Worm (Caenorhabditis elegans) whole organism, L3 larva: ENCODE measurements around the gene dlst-1.
A peak's percentile ranks its signal among the peaks of the same experiment; 100 is the strongest.

ENCODE experiments used
- ZK546.5 ChIP-seq: sonication (generic microtip); optimal IDR thresholded peaks from 2 replicates; lab custom pipeline; 2017; ENCODE audit warnings: missing biosample characterization, missing genetic modification characterization
- aly-2 ChIP-seq: fragments of 150-350 bp; optimal IDR thresholded peaks from 2 replicates; lab custom pipeline; 2014; ENCODE audit warnings: missing biosample characterization, missing genetic modification characterization
- ama-1 ChIP-seq: fragments of 150-350 bp; optimal IDR thresholded peaks from 2 replicates; lab custom pipeline; 2018
- ceh-28 ChIP-seq: fragments of 150-350 bp; optimal IDR thresholded peaks from 2 replicates; lab custom pipeline; 2014; ENCODE audit warnings: missing biosample characterization, missing genetic modification reagents, missing genetic modification characterization
- ceh-9 ChIP-seq: sonication (generic microtip); optimal IDR thresholded peaks from 2 replicates; lab custom pipeline; 2018; ENCODE audit warnings: missing biosample characterization, missing genetic modification characterization
- daf-12 ChIP-seq: fragments of 150-350 bp; optimal IDR thresholded peaks from 2 replicates; lab custom pipeline; 2014; ENCODE audit warnings: missing biosample characterization, missing genetic modification reagents, missing genetic modification characterization
- egl-5 ChIP-seq: fragments of 150-350 bp; optimal IDR thresholded peaks from 2 replicates; lab custom pipeline; 2017; ENCODE audit warnings: missing biosample characterization, missing genetic modification reagents, missing genetic modification characterization, inconsistent platforms
- elt-2 ChIP-seq: sonication (generic microtip); optimal IDR thresholded peaks from 2 replicates; lab custom pipeline; 2016; ENCODE audit warnings: missing genetic modification reagents, mild to moderate bottlenecking, missing genetic modification characterization, missing compliant biosample characterization
- elt-3 ChIP-seq, 3 experiments: fragments of 150-350 bp in 1 of 3; sonication (generic microtip) in 2 of 3; optimal IDR thresholded peaks; 2 replicates in 2 of 3; 4 replicates in 1 of 3; lab custom pipeline; 2014 to 2017; ENCODE audit warnings: missing biosample characterization in 3 of 3, missing genetic modification characterization in 3 of 3
- eor-1 ChIP-seq, 2 experiments: fragments of 150-350 bp; optimal IDR thresholded peaks; 2 replicates each; lab custom pipeline; 2014 to 2018; ENCODE audit warnings: missing biosample characterization in 2 of 2, missing genetic modification characterization in 2 of 2
- fkh-10 ChIP-seq: sonication (generic microtip); optimal IDR thresholded peaks from 2 replicates; lab custom pipeline; 2017; ENCODE audit warnings: missing biosample characterization, missing genetic modification reagents, missing genetic modification characterization
- hmg-11 ChIP-seq: sonication (generic microtip); optimal IDR thresholded peaks from 2 replicates; lab custom pipeline; 2016; ENCODE audit warnings: missing genetic modification characterization, missing compliant biosample characterization
- jun-1 ChIP-seq: fragments of 150-350 bp; optimal IDR thresholded peaks from 2 replicates; lab custom pipeline; 2014; ENCODE audit warnings: missing biosample characterization, missing genetic modification reagents, missing genetic modification characterization
- lin-39 ChIP-seq: fragments of 150-350 bp; optimal IDR thresholded peaks from 2 replicates; lab custom pipeline; 2018; ENCODE audit warnings: missing biosample characterization, missing genetic modification reagents, missing genetic modification characterization
- lsy-12 ChIP-seq: sonication (generic microtip); optimal IDR thresholded peaks from 2 replicates; lab custom pipeline; 2016; ENCODE audit warnings: mild to moderate bottlenecking, missing genetic modification characterization, missing compliant biosample characterization
- mml-1 ChIP-seq: fragments of 150-350 bp; sonication (generic microtip); optimal IDR thresholded peaks from 3 replicates; lab custom pipeline; 2014; ENCODE audit warnings: missing biosample characterization, missing genetic modification characterization
- nfya-1 ChIP-seq: sonication (generic microtip); optimal IDR thresholded peaks from 2 replicates; lab custom pipeline; 2017; ENCODE audit warnings: missing genetic modification characterization, mild to moderate bottlenecking, missing compliant biosample characterization, antibody characterized with exemption, moderate library complexity; ENCODE audit not compliant: insufficient read depth
- nhr-11 ChIP-seq: fragments of 150-350 bp; optimal IDR thresholded peaks from 2 replicates; lab custom pipeline; 2014; ENCODE audit warnings: missing biosample characterization, missing genetic modification characterization
- nhr-12 ChIP-seq: fragments of 150-350 bp; optimal IDR thresholded peaks from 2 replicates; lab custom pipeline; 2014; ENCODE audit warnings: missing biosample characterization, missing genetic modification characterization
- nhr-25 ChIP-seq: sonication (generic microtip); optimal IDR thresholded peaks from 2 replicates; lab custom pipeline; 2017; ENCODE audit warnings: missing biosample characterization, missing genetic modification characterization
- nhr-28 ChIP-seq: fragments of 150-350 bp; optimal IDR thresholded peaks from 2 replicates; lab custom pipeline; 2014; ENCODE audit warnings: missing biosample characterization, missing genetic modification characterization
- nhr-43 ChIP-seq: sonication (generic microtip); optimal IDR thresholded peaks from 2 replicates; lab custom pipeline; 2016; ENCODE audit warnings: mild to moderate bottlenecking, missing genetic modification characterization, missing compliant biosample characterization; ENCODE audit not compliant: poor library complexity, severe bottlenecking
- nhr-76 ChIP-seq: fragments of 150-350 bp; sonication (generic microtip); optimal IDR thresholded peaks from 5 replicates; lab custom pipeline; 2014; ENCODE audit warnings: missing biosample characterization, missing genetic modification characterization
- nhr-77 ChIP-seq: fragments of 150-350 bp; optimal IDR thresholded peaks from 2 replicates; lab custom pipeline; 2014; ENCODE audit warnings: missing biosample characterization, missing genetic modification characterization
- pqm-1 ChIP-seq: fragments of 150-350 bp; optimal IDR thresholded peaks from 2 replicates; lab custom pipeline; 2017; ENCODE audit warnings: missing biosample characterization, missing genetic modification characterization, inconsistent platforms
- sea-2 ChIP-seq: fragments of 150-350 bp; sonication (generic microtip); optimal IDR thresholded peaks from 4 replicates; lab custom pipeline; 2014; ENCODE audit warnings: missing biosample characterization, missing genetic modification reagents, missing genetic modification characterization
- skn-1 ChIP-seq: fragments of 150-350 bp; optimal IDR thresholded peaks from 2 replicates; lab custom pipeline; 2014; ENCODE audit warnings: missing biosample characterization, missing genetic modification characterization
- snpc-4 ChIP-seq: fragments of 150-350 bp; optimal IDR thresholded peaks from 2 replicates; lab custom pipeline; 2014; ENCODE audit warnings: missing biosample characterization, missing genetic modification characterization
- tbx-2 ChIP-seq: sonication (generic microtip); optimal IDR thresholded peaks from 2 replicates; lab custom pipeline; 2016; ENCODE audit warnings: mild to moderate bottlenecking, missing genetic modification characterization, missing compliant biosample characterization

dlst-1 gene

DNA sequence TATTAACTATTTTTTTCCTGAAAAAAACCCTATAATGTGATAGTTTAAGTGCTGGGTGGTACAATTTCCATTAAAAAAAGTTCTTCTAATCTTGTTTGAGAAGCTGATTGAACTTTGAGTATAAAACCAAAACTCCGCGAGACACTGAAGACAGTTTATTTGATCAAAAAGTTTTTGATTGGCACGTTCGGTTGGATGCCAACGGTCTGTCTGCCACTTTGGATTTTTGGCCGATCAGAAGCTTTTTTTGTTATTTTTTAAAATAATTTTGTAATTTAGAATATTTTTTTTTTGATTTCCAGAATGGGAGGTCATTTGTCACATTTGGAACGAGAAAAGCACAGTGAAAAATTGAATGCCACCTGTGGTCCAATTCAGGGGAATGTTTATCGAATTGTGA is 39.4 kb downstream of the dlst-1 start, which contains the start of gene cest-28:
cest-28 (plus strand) TSS at position 301 of the 400 bp plus-strand sequence.
- TF ChIP-seq elt-3 (tag; optimal IDR thresholded peaks at IDR 0.05; lab: Kevin White, UChicago) = no peak
- TF ChIP-seq daf-12 (tag; lab: Kevin White, UChicago) = no peak

DNA sequence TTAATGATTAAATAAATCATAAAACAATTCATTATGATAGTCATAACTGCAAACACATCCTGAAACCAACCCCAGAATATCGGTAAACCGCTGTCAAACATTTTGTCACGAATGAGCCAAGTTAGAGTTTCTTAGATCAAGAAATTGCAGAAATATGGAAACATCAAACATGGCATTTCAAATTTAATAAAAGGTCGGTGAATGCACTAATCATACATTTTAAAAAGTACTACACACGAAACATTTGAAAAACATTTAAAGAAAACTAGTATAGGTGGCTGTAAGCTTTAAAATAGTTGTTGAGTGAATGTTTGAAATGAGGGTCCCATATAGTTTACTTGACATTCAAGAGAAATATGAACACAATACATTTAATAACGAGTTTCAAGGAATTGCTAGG is 40.2 kb downstream of the dlst-1 start, which contains the start of gene str-180:
str-180 (minus strand) TSS at position 101 of the 400 bp plus-strand sequence.
- TF ChIP-seq elt-3 (tag; optimal IDR thresholded peaks at IDR 0.05; lab: Kevin White, UChicago) (no peak), snpc-4 (tag; lab: Kevin White, UChicago) (no peak), lsy-12 (no peak), ceh-9 (tag; lab: Kevin White, UChicago) (no peak), nhr-77 (tag; lab: Kevin White, UChicago) (no peak), skn-1 (tag; lab: Kevin White, UChicago) (no peak), nhr-76 (no peak), jun-1 (tag; lab: Kevin White, UChicago) (no peak), nhr-43 (tag; lab: Kevin White, UChicago) (no peak), eor-1 (tag; optimal IDR thresholded peaks at IDR 0.05; lab: Kevin White, UChicago) (no peak), nhr-11 (tag; lab: Kevin White, UChicago) (no peak), daf-12 (tag; lab: Kevin White, UChicago) (no peak)

DNA sequence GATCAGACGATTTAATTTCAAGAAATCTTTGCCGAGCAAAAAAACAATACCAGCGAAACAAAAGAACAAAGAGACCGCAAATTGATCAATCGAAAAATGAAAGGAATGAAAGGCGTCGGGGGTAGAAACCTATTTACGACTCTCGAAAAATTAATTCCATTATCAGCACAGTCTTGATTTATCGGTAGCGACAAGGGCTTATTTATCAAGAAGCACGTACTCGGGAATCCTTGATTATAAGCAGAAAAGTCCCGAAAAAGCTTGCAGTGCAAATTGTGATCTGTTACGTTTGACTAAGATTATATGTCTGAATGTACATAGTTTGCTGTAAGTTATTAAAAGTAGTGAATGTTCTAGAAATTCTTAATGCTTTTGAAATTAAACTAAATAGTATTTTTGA is 42.3 kb downstream of the dlst-1 start:
- TF ChIP-seq hmg-11 = no peak
- peak; percentile 76 for TF ChIP-seq pqm-1 (tag; lab: Kevin White, UChicago)
- peak; percentile 58 for TF ChIP-seq elt-2
- no peak for TF ChIP-seq ama-1 (lab: Kevin White, UChicago)
- TF ChIP-seq aly-2 (tag; lab: Kevin White, UChicago) = no peak
- TF ChIP-seq lsy-12 = no peak

DNA sequence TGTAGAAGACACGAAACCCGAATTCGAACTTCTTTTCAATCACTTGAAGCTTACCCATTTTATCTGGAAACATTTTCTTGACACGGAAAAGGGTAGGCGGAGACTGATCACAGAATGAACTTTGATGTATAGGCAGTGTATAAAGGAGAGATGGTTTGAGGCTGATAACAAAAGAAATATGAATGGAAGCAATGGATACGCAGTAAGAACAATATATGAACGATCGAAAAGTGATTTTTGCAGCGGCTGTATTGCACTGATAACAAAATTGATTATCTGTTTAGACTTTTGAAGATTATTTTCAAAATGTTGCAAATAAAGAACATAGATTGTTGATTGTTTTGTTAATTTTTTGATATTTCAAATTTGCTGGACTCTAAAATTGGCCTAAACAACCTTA is 43.1 kb downstream of the dlst-1 start, which contains the start of gene pmp-5:
pmp-5 (minus strand) TSS at position 63 of the 400 bp plus-strand sequence.
- TF ChIP-seq nhr-77 (tag; lab: Kevin White, UChicago) = no peak
- TF ChIP-seq sea-2 (GFP tag; lab: Kevin White, UChicago) = no peak
- peak; percentile 89 for TF ChIP-seq elt-2
- TF ChIP-seq daf-12 (tag; lab: Kevin White, UChicago) = no peak
- TF ChIP-seq eor-1 (tag; optimal IDR thresholded peaks at IDR 0.05; lab: Kevin White, UChicago) = no peak
- peak; percentile 83 for TF ChIP-seq pqm-1 (tag; lab: Kevin White, UChicago)
- TF ChIP-seq nhr-43 (tag; lab: Kevin White, UChicago) = no peak
- no peak for TF ChIP-seq snpc-4 (tag; lab: Kevin White, UChicago)
- no peak for TF ChIP-seq nhr-28 (tag; lab: Kevin White, UChicago)
- TF ChIP-seq jun-1 (tag; lab: Kevin White, UChicago) = peak; percentile 14
- TF ChIP-seq nfya-1 (tag; lab: Kevin White, UChicago) = no peak
- TF ChIP-seq mml-1 (tag; lab: Kevin White, UChicago) = no peak
- no peak for TF ChIP-seq nhr-12 (tag; lab: Kevin White, UChicago)
- TF ChIP-seq egl-5 (tag; lab: Kevin White, UChicago) = no peak
- TF ChIP-seq, all 47 proteins: peak for 3

DNA sequence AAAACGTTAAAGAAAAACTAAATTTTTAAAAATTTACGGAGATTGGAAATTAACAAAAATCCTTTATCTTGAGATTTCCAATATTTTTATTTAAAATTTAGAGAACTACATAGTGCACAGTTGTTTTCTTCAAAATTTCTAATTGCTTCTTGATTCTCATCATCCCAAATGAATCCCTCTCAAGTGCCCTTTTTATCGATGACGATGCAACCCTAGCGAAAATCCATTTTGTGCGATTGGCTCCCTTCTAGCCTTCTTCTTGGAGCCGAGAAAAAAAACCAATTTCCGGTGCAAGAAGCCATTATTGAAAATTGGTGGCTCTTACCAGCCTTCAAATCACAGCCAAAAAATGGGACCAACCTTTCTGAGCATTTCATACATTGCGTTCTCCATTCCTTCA is 46.4 kb downstream of the dlst-1 start:
- TF ChIP-seq eor-1 (tag; optimal IDR thresholded peaks at IDR 0.05; lab: Kevin White, UChicago) (no peak), ceh-28 (no peak), lin-39 (tag; lab: Kevin White, UChicago) (no peak)
- TF ChIP-seq, all 47 proteins: peak for 0

DNA sequence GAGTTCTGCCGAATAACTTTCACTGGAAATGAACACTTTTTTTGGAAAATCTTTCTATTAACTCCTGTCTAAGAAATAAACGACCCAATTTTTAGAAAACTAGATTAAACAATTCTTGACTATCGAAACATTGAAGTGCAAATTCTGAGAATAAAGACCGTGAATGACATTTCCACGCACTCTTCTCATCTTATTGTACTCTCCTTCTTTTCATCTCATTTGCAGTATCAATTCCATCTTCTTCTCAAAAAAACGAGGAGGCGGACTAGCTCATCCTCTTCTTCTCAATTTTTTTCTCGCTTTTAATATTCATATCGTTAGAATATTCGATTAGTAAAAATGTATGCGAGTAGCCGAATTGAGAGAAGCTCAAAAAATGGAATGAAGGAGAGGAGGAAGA is 47.2 kb downstream of the dlst-1 start:
- no peak for TF ChIP-seq fkh-10 (GFP tag; lab: Kevin White, UChicago)
- no peak for TF ChIP-seq nhr-76
- no peak for TF ChIP-seq eor-1 (tag; optimal IDR thresholded peaks at IDR 0.05; lab: Kevin White, UChicago)
- TF ChIP-seq aly-2 (tag; lab: Kevin White, UChicago) = no peak
- no peak for TF ChIP-seq tbx-2 (tag; lab: Kevin White, UChicago)
- TF ChIP-seq ZK546.5 (tag; lab: Kevin White, UChicago) = no peak
- TF ChIP-seq nhr-25 = no peak
